Worm (Caenorhabditis elegans) whole organism, L2 larva: ENCODE measurements around the gene dhhc-6.

ENCODE experiments used
- C34F6.9 ChIP-seq: fragments of 150-350 bp; optimal IDR thresholded peaks from 2 replicates; lab custom pipeline; 2014; ENCODE audit warnings: missing biosample characterization, missing genetic modification characterization
- ceh-16 ChIP-seq: fragments of 150-350 bp; optimal IDR thresholded peaks from 2 replicates; lab custom pipeline; 2014; ENCODE audit warnings: missing biosample characterization, missing genetic modification characterization
- elt-3 ChIP-seq: sonication (generic microtip); optimal IDR thresholded peaks from 2 replicates; lab custom pipeline; 2017; ENCODE audit warnings: missing biosample characterization, missing genetic modification characterization
- fos-1 ChIP-seq: fragments of 150-350 bp; optimal IDR thresholded peaks from 2 replicates; lab custom pipeline; 2014; ENCODE audit warnings: missing biosample characterization, missing genetic modification characterization
- mab-5 ChIP-seq: fragments of 150-350 bp; optimal IDR thresholded peaks from 2 replicates; lab custom pipeline; 2014; ENCODE audit warnings: missing biosample characterization, missing genetic modification characterization
- nhr-237 ChIP-seq: fragments of 150-350 bp; optimal IDR thresholded peaks from 2 replicates; lab custom pipeline; 2014; ENCODE audit warnings: missing biosample characterization, missing genetic modification characterization
- unc-39 ChIP-seq: fragments of 150-350 bp; optimal IDR thresholded peaks from 2 replicates; lab custom pipeline; 2014; ENCODE audit warnings: missing biosample characterization, missing genetic modification characterization
- unc-55 ChIP-seq: fragments of 150-350 bp; sonication (generic microtip); optimal IDR thresholded peaks from 3 replicates; lab custom pipeline; 2014; ENCODE audit warnings: missing biosample characterization, missing genetic modification reagents, missing genetic modification characterization
- ztf-11 ChIP-seq: sonication (generic microtip); optimal IDR thresholded peaks from 2 replicates; lab custom pipeline; 2017; ENCODE audit warnings: missing biosample characterization, missing genetic modification characterization
- ztf-4 ChIP-seq: fragments of 150-350 bp; optimal IDR thresholded peaks from 2 replicates; lab custom pipeline; 2014; ENCODE audit warnings: missing biosample characterization, missing genetic modification characterization

- no peak for TF ChIP-seq ztf-4 (tag; lab: Kevin White, UChicago)
- TF ChIP-seq unc-39 = no peak
- TF ChIP-seq C34F6.9 (tag; lab: Kevin White, UChicago) = no peak
- no peak for TF ChIP-seq unc-55 (GFP tag; lab: Kevin White, UChicago)
- TF ChIP-seq mab-5 = no peak
- TF ChIP-seq ceh-16 (tag; lab: Kevin White, UChicago) = no peak
- no peak for TF ChIP-seq elt-3 (tag; lab: Kevin White, UChicago)
- TF ChIP-seq ztf-11 (tag; lab: Kevin White, UChicago) = no peak
- TF ChIP-seq fos-1 = no peak
- TF ChIP-seq nhr-237 (tag; lab: Kevin White, UChicago) = no peak
These were observed 16.2 kb downstream of the dhhc-6 start, which contains the start of gene B0001.8 for ce11 chrIV:12140959-12141358.
